Fruit fly (Drosophila melanogaster) Kc167 (cell line): Measurements from ENCODE around the gene eIF3i.

Source experiments
- Myc ChIP-seq: fragments of >200 bp; optimal IDR thresholded peaks from 2 replicates; lab custom pipeline; 2017; ENCODE audit warnings: missing external identifiers
- Sin3A ChIP-seq: fragments of >200 bp; optimal IDR thresholded peaks from 2 replicates; lab custom pipeline; 2018; ENCODE audit warnings: missing external identifiers
- h ChIP-seq: fragments of >200 bp; optimal IDR thresholded peaks from 3 replicates; lab custom pipeline; 2018; ENCODE audit warnings: missing external identifiers
- insv ChIP-seq: fragments of >200 bp; optimal IDR thresholded peaks from 3 replicates; lab custom pipeline; 2018; ENCODE audit warnings: missing external identifiers
- psq ChIP-seq: fragments of >200 bp; optimal IDR thresholded peaks from 2 replicates; lab custom pipeline; 2017; ENCODE audit warnings: missing external identifiers
- ttk ChIP-seq: sonication (Bioruptor generic); optimal IDR thresholded peaks from 2 replicates; lab custom pipeline; 2017; ENCODE audit warnings: missing external identifiers

Gene eIF3i

dm6 chr2L:4981278-4981966 is 13.8 kb upstream of the eIF3i start, which contains the start of the genes CG8892 and CG34126:
TSS of gene CG8892 (minus strand) at chr2L:4981592.
TSS of gene CG34126 (plus strand) at chr2L:4981614.
- TF ChIP-seq ttk (no peak), Myc (no peak), insv (lab: Kevin White, UChicago) (no peak), h (lab: Kevin White, UChicago) (no peak), Sin3A (lab: Kevin White, UChicago) (no peak), psq (lab: Kevin White, UChicago) (no peak)

DNA sequence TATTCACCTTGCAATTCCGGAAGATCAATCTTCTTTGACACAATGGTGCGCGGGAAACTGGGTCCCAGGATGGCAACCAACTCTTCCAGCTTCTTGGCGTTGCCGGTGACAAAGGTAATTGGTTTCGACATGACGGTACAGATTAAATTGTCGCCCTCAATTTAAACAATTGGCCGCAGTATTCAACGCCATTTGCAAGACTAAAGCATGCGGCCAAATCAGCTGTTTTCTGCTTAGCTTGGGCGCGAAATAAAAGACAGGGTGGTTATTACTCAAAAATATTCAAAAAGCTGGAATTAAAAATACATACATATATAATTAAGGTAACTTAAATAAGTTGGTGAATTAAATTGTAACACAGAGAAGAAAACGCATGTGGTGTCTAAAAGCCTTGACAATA is 11.6 kb upstream of the eIF3i start, which contains the start of gene CG8891:
Gene CG8891 (minus strand): TSS at position 242 of the 400 bp plus-strand sequence.
- TF ChIP-seq h (lab: Kevin White, UChicago) (no peak), ttk (no peak), Sin3A (lab: Kevin White, UChicago) (no peak), psq (lab: Kevin White, UChicago) (no peak), Myc (no peak), insv (lab: Kevin White, UChicago) (no peak)

DNA sequence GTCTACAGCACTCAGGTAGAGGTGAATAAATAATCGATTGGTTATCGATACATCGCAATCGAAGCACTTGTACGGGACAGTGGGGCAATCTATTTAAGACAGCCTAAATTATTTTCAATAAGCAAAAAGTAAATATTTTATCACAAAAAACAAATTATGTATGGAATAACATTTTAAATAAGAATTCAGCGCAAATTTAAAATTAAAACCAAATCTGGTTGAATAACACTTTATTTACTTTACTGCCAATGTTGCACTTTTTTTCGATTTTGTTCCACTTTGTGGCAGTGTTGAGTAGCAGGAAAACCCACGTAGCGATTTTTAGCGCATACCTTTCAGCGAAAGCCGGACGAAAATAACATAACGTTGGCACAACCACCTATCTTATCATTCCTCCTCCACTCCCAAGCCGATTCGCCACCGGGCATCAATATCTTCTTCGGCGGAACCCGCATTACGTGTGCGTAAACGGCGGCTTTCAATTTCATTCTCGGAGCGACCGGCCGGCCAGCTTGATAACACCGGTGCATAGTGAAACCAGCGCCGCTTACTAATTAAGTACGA is 9.5 kb upstream of the eIF3i start, which contains the start of the genes Gmd and CG3792:
Gene Gmd (minus strand): TSS at position 36 of the 564 bp plus-strand sequence.
Gene CG3792 (plus strand): TSS at position 325 of the 564 bp plus-strand sequence.
- TF ChIP-seq ttk: no peak
- no peak for TF ChIP-seq Sin3A (lab: Kevin White, UChicago)
- TF ChIP-seq insv (lab: Kevin White, UChicago): no peak
- TF ChIP-seq Myc: no peak
- TF ChIP-seq h (lab: Kevin White, UChicago): no peak
- TF ChIP-seq psq (lab: Kevin White, UChicago): no peak

- TF ChIP-seq Sin3A (lab: Kevin White, UChicago) (no peak), insv (lab: Kevin White, UChicago) (no peak), ttk (no peak), h (lab: Kevin White, UChicago) (no peak), Myc (no peak), psq (lab: Kevin White, UChicago) (no peak)
Observed at dm6 chr2L:4973731-4974415, 6.3 kb upstream of the eIF3i start, which contains the start of gene mRpL28. TSS of gene mRpL28 (plus strand) at chr2L:4973976.

dm6 chr2L:4971329-4971798 is 3.8 kb upstream of the eIF3i start, which contains the start of gene CG14043:
TSS of gene CG14043 (plus strand) at chr2L:4971702.
- TF ChIP-seq insv (lab: Kevin White, UChicago) (no peak), ttk (no peak), Myc (no peak), Sin3A (lab: Kevin White, UChicago) (no peak), psq (lab: Kevin White, UChicago) (no peak), h (lab: Kevin White, UChicago) (no peak)

DNA sequence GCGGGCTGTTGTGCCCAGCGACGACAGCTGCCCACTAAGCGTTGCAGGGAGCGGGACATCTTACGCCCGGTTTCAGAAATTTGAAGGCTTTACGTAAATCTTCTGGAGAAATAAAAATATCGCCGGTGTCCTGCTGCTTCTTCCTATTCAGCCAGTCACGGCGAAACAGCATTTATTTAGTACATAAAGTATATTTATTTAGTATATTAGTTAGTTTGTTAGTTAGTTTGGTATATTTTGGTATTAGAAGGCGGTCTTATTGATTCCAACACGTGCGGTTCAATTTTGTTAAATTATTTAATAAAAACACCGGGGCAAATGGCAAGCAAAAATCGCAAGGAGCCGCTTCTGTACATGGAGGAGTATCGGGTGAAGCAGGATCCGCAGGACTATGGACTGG is 1.2 kb upstream of the eIF3i start, which contains the start of the genes Scox and Polr1C:
Gene Scox (minus strand): TSS at position 169 of the 400 bp plus-strand sequence.
Gene Polr1C (plus strand): TSS at position 238 of the 400 bp plus-strand sequence.
- no peak for TF ChIP-seq insv (lab: Kevin White, UChicago)
- TF ChIP-seq ttk: no peak
- TF ChIP-seq h (lab: Kevin White, UChicago): no peak
- TF ChIP-seq Myc: no peak
- no peak for TF ChIP-seq psq (lab: Kevin White, UChicago)
- no peak for TF ChIP-seq Sin3A (lab: Kevin White, UChicago)

DNA sequence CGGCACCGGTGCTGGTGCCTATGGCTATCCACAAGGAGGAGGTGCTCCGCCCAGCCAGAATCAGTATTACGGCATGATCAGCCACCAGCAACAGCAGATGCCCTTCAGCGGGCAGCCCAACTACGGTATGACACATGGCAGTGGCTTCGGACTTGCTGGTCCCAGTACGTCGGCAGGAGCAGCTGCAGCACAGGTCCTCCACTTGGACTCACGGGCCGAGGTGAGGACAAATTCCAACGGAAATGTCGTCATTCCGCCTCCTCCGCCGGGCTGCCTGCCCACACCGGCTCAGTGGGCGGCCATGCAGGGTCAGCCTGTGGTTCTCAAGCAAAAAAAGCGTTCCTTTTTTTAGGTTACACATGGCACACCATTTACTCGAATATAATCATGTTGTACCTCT is 1.7 kb downstream of the eIF3i start:
- no peak for TF ChIP-seq insv (lab: Kevin White, UChicago)
- no peak for TF ChIP-seq Myc
- TF ChIP-seq psq (lab: Kevin White, UChicago): no peak

- TF ChIP-seq h (lab: Kevin White, UChicago) (no peak), ttk (no peak), insv (lab: Kevin White, UChicago) (no peak), Myc (no peak), Sin3A (lab: Kevin White, UChicago) (no peak), psq (lab: Kevin White, UChicago) (no peak)
Observed at dm6 chr2L:4965420-4965819, 2.2 kb downstream of the eIF3i start, which contains the start of gene CG34125. TSS of gene CG34125 (plus strand) at chr2L:4965673.

dm6 chr2L:4958111-4958510 is 9.5 kb downstream of the eIF3i start, which contains the start of gene CG34124:
TSS of gene CG34124 (plus strand) at chr2L:4958411.
- TF ChIP-seq insv (lab: Kevin White, UChicago) (no peak), psq (lab: Kevin White, UChicago) (no peak), h (lab: Kevin White, UChicago) (no peak), ttk (no peak), Sin3A (lab: Kevin White, UChicago) (no peak)

- TF ChIP-seq Myc (no peak), Sin3A (lab: Kevin White, UChicago) (no peak)
Observed at dm6 chr2L:4955094-4955823, 12.3 kb downstream of the eIF3i start, which contains the start of the genes Jon25Bi and Marcal1. TSS of gene Jon25Bi (minus strand) at chr2L:4955144. TSS of gene Marcal1 (plus strand) at chr2L:4955509.

dm6 chr2L:4953086-4953570 is 14.4 kb downstream of the eIF3i start, which contains the start of gene Jon25Bii:
TSS of gene Jon25Bii (minus strand) at chr2L:4953136.
- no peak for TF ChIP-seq ttk
- no peak for TF ChIP-seq Myc
- no peak for TF ChIP-seq insv (lab: Kevin White, UChicago)
- TF ChIP-seq h (lab: Kevin White, UChicago): no peak
- no peak for TF ChIP-seq psq (lab: Kevin White, UChicago)
- no peak for TF ChIP-seq Sin3A (lab: Kevin White, UChicago)
